Worm (Caenorhabditis elegans): ENCODE data around the gene tba-8.

- no peak for TF ChIP-seq med-1 (GFP tag; optimal IDR thresholded peaks at IDR 0.05; ENCODE audit: insufficient read depth)
- TF ChIP-seq ztf-29 (GFP tag; IDR thresholded peaks at IDR 0.05) = no peak
- no peak for TF ChIP-seq cog-1 (tag; optimal IDR thresholded peaks at IDR 0.05)
- TF ChIP-seq T22C8.4 (GFP tag; IDR thresholded peaks at IDR 0.05) = no peak
- TF ChIP-seq flt-1 (GFP tag; IDR thresholded peaks at IDR 0.05) = no peak
- TF ChIP-seq ztf-23 (GFP tag; IDR thresholded peaks at IDR 0.05) = no peak
Measured at ce11 chrX:9491439-9491838, 33.3 kb upstream of the tba-8 start.
